Worm (Caenorhabditis elegans) whole organism, L3 larva: Measurements from ENCODE around the gene csn-6.

Source experiments
- ZK546.5 ChIP-seq: sonication (generic microtip); optimal IDR thresholded peaks from 2 replicates; lab custom pipeline; 2017; ENCODE audit warnings: missing biosample characterization, missing genetic modification characterization
- ama-1 ChIP-seq: fragments of 150-350 bp; optimal IDR thresholded peaks from 2 replicates; lab custom pipeline; 2018
- elt-3 ChIP-seq, 3 experiments: fragments of 150-350 bp in 1 of 3; sonication (generic microtip) in 2 of 3; optimal IDR thresholded peaks; 2 replicates in 2 of 3; 4 replicates in 1 of 3; lab custom pipeline; 2014 to 2017; ENCODE audit warnings: missing biosample characterization in 3 of 3, missing genetic modification characterization in 3 of 3
- mml-1 ChIP-seq: fragments of 150-350 bp; sonication (generic microtip); optimal IDR thresholded peaks from 3 replicates; lab custom pipeline; 2014; ENCODE audit warnings: missing biosample characterization, missing genetic modification characterization
- nhr-23 ChIP-seq: fragments of 150-350 bp; optimal IDR thresholded peaks from 2 replicates; lab custom pipeline; 2014; ENCODE audit warnings: missing biosample characterization, missing genetic modification reagents, missing genetic modification characterization
- nhr-237 ChIP-seq: fragments of 150-350 bp; optimal IDR thresholded peaks from 2 replicates; lab custom pipeline; 2014; ENCODE audit warnings: missing biosample characterization, missing genetic modification characterization
- skn-1 ChIP-seq: fragments of 150-350 bp; optimal IDR thresholded peaks from 2 replicates; lab custom pipeline; 2014; ENCODE audit warnings: missing biosample characterization, missing genetic modification characterization
- snpc-4 ChIP-seq: fragments of 150-350 bp; optimal IDR thresholded peaks from 2 replicates; lab custom pipeline; 2014; ENCODE audit warnings: missing biosample characterization, missing genetic modification characterization
- unc-39 ChIP-seq: sonication (generic microtip); optimal IDR thresholded peaks from 4 replicates; lab custom pipeline; 2017; ENCODE audit warnings: missing biosample characterization, missing genetic modification characterization
- ztf-11 ChIP-seq: fragments of 150-350 bp; optimal IDR thresholded peaks from 2 replicates; lab custom pipeline; 2014; ENCODE audit warnings: missing biosample characterization, missing genetic modification characterization

ce11 chrIV:13330547-13330946, 29.9 kb downstream of the csn-6 start:
- no peak for TF ChIP-seq elt-3 (tag; optimal IDR thresholded peaks at IDR 0.05; lab: Kevin White, UChicago)
- no peak for TF ChIP-seq ZK546.5
- TF ChIP-seq nhr-23 (tag; lab: Kevin White, UChicago), result no peak
- no peak for TF ChIP-seq unc-39 (tag; lab: Kevin White, UChicago)
- no peak for TF ChIP-seq ama-1
- no peak for TF ChIP-seq skn-1 (tag; lab: Kevin White, UChicago)
- TF ChIP-seq mml-1 (tag; lab: Kevin White, UChicago), result no peak
- TF ChIP-seq ztf-11 (tag; lab: Kevin White, UChicago), result no peak
- TF ChIP-seq snpc-4 (tag; lab: Kevin White, UChicago), result no peak
- no peak for TF ChIP-seq nhr-237 (tag; lab: Kevin White, UChicago)
